Fruit fly (Drosophila melanogaster): ENCODE measurements around the gene CG17364.

Gene CG17364

DNA sequence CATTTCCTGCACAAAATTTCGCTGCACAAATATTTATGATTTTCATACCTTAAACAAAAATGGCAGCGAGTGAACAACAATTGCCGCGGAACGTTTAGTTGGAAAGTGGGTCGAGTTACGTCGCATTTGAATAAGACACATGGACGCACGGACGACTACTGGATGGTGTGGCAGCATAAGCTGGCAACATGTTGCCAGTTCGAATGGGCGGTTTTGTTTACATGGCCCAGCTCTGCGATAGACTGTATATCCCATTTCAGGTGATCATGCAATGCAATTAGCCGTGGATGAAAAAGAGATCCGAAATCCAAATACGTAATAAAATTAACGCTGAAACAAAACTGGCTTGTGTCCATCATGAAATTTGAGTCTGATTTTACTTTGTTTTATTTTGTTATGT is 36.5 kb downstream of the CG17364 start:
- TF ChIP-seq rn (GFP tag; IDR thresholded peaks at IDR 0.05): no peak
- no peak for TF ChIP-seq CG15710 (tag; optimal IDR thresholded peaks at IDR 0.05)
- no peak for TF ChIP-seq CG13204 (GFP tag; optimal IDR thresholded peaks at IDR 0.05)
- no peak for TF ChIP-seq CG34367 (tag; optimal IDR thresholded peaks at IDR 0.05)
- TF ChIP-seq EcR (GFP tag; optimal IDR thresholded peaks at IDR 0.05): no peak
- TF ChIP-seq D1 (tag; optimal IDR thresholded peaks at IDR 0.05): no peak
- TF ChIP-seq Pif1A (GFP tag; optimal IDR thresholded peaks at IDR 0.05): no peak
- no peak for TF ChIP-seq CG32121 (GFP tag; IDR thresholded peaks at IDR 0.05)
- no peak for TF ChIP-seq Snoo (tag; optimal IDR thresholded peaks at IDR 0.05)
- no peak for TF ChIP-seq CG8159 (tag; optimal IDR thresholded peaks at IDR 0.05)
- TF ChIP-seq CG8301 (tag; optimal IDR thresholded peaks at IDR 0.05): no peak

DNA sequence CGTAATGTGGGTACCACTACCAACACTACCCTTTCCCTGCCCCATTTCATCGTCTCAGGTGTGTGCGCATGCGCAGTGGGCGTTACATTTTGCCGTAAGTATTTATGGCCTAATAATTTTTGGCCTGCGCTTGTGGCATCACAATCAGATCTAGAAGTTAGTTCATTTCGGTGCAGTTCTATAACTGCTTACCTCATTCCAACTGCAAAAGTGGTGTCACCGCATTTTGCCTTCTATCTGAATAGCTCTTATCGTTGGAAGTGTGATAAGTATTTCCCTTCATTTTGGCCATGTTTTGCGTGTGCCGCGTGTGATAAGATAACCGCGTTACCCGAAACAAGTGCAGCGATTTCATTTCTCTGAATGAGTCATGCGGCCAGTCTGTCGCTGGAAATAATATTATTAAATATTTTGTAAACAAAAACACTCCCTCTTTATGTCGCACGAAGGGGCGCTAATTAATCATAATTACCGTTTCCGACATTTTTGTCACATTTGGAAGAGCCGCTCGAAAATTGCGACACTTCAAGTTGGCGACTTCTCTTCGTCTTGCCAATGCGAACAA is 40.6 kb downstream of the CG17364 start:
- TF ChIP-seq Ets98B (GFP tag; IDR thresholded peaks at IDR 0.05) (no peak), CG4496 (GFP tag; IDR thresholded peaks at IDR 0.05) (no peak), D1 (tag; optimal IDR thresholded peaks at IDR 0.05) (no peak), CG9948 (tag; optimal IDR thresholded peaks at IDR 0.05) (no peak), CG8159 (tag; optimal IDR thresholded peaks at IDR 0.05) (no peak), CG10348 (GFP tag; IDR thresholded peaks at IDR 0.05) (no peak), CG12605 (GFP tag; IDR thresholded peaks at IDR 0.05) (no peak), gl (tag; optimal IDR thresholded peaks at IDR 0.05) (no peak), CG32121 (GFP tag; IDR thresholded peaks at IDR 0.05) (no peak), rn (GFP tag; IDR thresholded peaks at IDR 0.05) (no peak), fd96Ca (GFP tag; IDR thresholded peaks at IDR 0.05) (no peak), Pif1B (GFP tag; optimal IDR thresholded peaks at IDR 0.05) (no peak), CG17806 (tag; optimal IDR thresholded peaks at IDR 0.05) (no peak), CG15710 (tag; optimal IDR thresholded peaks at IDR 0.05) (no peak)

DNA sequence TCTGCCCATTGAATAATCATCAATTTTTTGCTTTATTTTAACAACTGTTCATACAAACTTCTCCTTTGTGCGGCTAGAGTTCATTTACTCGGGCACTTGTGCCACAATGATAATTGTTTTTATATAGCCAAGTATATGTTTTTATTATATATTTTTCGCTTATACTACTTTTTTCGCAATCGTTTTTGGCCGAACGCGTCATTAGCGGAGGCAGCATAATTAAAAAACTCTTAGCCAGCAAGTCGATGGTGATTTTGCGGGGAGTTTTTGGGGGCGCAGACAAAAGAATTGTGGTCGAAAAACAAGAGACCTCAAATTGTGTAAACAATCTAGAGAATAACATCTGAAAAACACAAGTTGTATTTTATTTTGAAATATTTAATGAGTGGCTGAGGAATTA is 41.6 kb downstream of the CG17364 start:
- TF ChIP-seq Snoo (tag; optimal IDR thresholded peaks at IDR 0.05) (no peak), CG17806 (tag; optimal IDR thresholded peaks at IDR 0.05) (no peak), gl (tag; optimal IDR thresholded peaks at IDR 0.05) (no peak), CG13204 (GFP tag; optimal IDR thresholded peaks at IDR 0.05) (no peak), CG12605 (GFP tag; IDR thresholded peaks at IDR 0.05) (no peak), rn (GFP tag; IDR thresholded peaks at IDR 0.05) (no peak), CG8159 (tag; optimal IDR thresholded peaks at IDR 0.05) (no peak)

DNA sequence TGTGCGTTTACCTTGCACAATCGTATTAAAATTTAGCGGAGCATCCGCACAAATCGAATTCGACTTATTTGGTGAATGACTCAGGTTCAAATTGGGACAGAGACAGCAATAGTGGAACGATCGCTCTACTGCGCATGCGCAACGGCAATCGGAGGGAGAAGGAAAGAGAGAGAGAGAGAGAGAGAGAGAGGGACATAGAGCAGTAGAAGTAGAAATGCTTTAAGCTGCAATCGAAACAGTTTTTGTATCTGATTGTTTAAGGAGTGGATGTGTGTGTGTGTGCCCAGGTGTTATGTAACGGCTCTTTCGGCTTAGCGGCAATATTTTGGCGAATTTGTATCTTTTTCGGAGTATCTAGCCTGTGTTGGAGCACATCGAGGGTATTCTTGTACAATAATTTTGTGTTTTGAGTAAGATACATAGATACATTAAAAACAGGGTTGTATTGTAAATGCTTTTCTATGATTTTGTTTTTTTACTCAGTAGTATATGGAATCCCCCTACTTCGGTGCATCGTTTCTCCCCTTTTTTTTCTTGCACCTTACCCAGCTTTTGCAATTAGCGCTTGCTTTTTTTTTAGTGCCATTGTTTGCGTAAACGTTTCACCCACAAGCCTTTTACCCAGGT is 43.6 kb downstream of the CG17364 start:
- TF ChIP-seq CG32121 (GFP tag; IDR thresholded peaks at IDR 0.05): peak; percentile 67; the same call in 1 of the 2 replicates
- 0 out of 2 replicates have a peak, but pooled peaks have one; percentile 38 for TF ChIP-seq CG12605 (GFP tag; IDR thresholded peaks at IDR 0.05)
- TF ChIP-seq CG34367 (tag; optimal IDR thresholded peaks at IDR 0.05): no peak
- TF ChIP-seq CG8301 (tag; optimal IDR thresholded peaks at IDR 0.05): peak; percentile 42
- TF ChIP-seq CG9948 (tag; optimal IDR thresholded peaks at IDR 0.05): no peak
- peak; percentile 6 for TF ChIP-seq Pif1A (GFP tag; optimal IDR thresholded peaks at IDR 0.05)
- peak; percentile 72 for TF ChIP-seq Ets98B (GFP tag; IDR thresholded peaks at IDR 0.05)
- peak; percentile 82 for TF ChIP-seq CG4496 (GFP tag; IDR thresholded peaks at IDR 0.05)
- peak; percentile 33 for TF ChIP-seq CG14655 (GFP tag; optimal IDR thresholded peaks at IDR 0.05)

DNA sequence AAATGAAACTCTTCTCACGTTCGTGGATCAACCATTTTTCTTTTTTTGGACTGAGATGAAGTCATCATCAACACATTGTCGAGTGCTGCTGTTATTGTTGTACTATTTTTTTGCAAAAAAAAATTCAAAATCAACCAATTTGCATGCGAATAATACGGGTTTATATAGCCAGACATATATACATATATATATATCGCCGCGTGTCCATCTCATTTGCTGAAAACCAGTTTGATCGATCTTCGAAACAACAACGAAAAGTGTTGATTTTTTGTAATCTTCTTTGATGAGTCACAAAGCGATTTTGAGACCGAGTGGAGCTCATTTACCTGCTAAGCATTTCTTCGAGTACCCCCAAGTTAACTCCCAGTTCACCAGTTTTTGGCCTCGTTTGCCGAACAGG is 47.2 kb downstream of the CG17364 start:
- TF ChIP-seq CG8159 (tag; optimal IDR thresholded peaks at IDR 0.05) (no peak), Ets98B (GFP tag; IDR thresholded peaks at IDR 0.05) (no peak), EcR (GFP tag; optimal IDR thresholded peaks at IDR 0.05) (peak; percentile 13), CG9948 (tag; optimal IDR thresholded peaks at IDR 0.05) (no peak), CG8301 (tag; optimal IDR thresholded peaks at IDR 0.05) (no peak), CG14655 (GFP tag; optimal IDR thresholded peaks at IDR 0.05) (no peak), rn (GFP tag; IDR thresholded peaks at IDR 0.05) (no peak), CG12605 (GFP tag; IDR thresholded peaks at IDR 0.05) (no peak)

DNA sequence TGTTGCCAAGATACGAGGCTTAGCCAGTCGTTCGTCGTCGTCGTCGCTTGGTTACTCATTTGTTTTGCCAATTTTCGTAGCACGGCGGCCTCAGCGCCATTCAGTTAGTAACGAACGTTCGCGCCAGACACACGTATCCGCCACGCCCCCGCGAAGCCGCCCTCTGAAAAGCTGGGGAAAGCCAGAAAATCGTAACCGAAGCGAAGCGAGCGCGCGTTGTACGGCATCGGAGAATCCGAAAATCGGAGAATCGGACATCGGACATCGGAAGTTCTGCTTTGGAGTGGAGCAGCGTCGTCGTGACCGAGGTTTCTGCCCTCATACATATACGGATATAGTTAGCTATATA is 54.1 kb downstream of the CG17364 start, which contains the start of gene CG32137:
CG32137 (plus strand) TSS at position 100 of the 349 bp plus-strand sequence.
- peak; percentile 44 for TF ChIP-seq EcR (GFP tag; optimal IDR thresholded peaks at IDR 0.05)
- TF ChIP-seq CG34367 (tag; optimal IDR thresholded peaks at IDR 0.05): no peak
- no peak for TF ChIP-seq gl (tag; optimal IDR thresholded peaks at IDR 0.05)

DNA sequence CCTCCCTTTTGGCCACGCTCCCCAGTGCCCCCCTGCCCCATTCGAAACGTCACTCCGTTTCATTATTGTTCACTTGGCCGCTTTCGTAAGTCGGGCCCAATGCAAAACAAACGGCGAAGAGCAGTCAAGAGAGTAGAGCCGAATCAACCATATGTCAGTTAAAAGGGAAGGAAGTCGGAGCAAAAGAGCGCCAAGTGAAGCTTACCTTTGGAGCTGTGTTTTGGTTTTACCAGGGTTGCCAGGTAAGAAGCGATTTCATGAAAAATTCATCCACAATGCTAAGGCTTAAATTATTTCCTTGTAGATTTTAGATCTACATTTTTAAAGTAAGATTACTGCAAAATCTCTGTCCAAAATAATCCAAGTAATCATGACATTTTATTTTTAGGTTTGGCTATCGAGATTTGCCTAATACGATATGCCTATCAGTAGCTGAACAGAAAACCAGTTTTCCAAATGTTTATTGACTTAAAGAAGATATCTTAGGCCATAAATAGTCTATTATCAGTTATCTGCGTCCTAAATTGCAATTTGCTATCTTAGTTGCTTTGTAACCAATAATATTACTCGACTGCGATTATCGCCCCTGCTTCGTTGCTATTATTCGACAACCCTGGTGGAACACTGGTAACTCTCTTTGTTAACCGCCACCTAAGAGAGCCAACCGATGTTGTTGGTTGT is 54.6 kb downstream of the CG17364 start:
- TF ChIP-seq Ets98B (GFP tag; IDR thresholded peaks at IDR 0.05) (peak; percentile 76), CG32121 (GFP tag; IDR thresholded peaks at IDR 0.05) (peak; percentile 76), CG8301 (tag; optimal IDR thresholded peaks at IDR 0.05) (peak; percentile 96), gl (tag; optimal IDR thresholded peaks at IDR 0.05) (peak; percentile 72), CG9948 (tag; optimal IDR thresholded peaks at IDR 0.05) (peak; percentile 93), CG13204 (GFP tag; optimal IDR thresholded peaks at IDR 0.05) (peak; percentile 68), CG8159 (tag; optimal IDR thresholded peaks at IDR 0.05) (peak; percentile 96), rn (GFP tag; IDR thresholded peaks at IDR 0.05) (0 out of 2 replicates have a peak, but pooled peaks have one; percentile 53), D1 (tag; optimal IDR thresholded peaks at IDR 0.05) (peak; percentile 73), CG15710 (tag; optimal IDR thresholded peaks at IDR 0.05) (peak; percentile 94), Pif1A (GFP tag; optimal IDR thresholded peaks at IDR 0.05) (peak; percentile 94), CG34367 (tag; optimal IDR thresholded peaks at IDR 0.05) (peak; percentile 89), Snoo (tag; optimal IDR thresholded peaks at IDR 0.05) (peak; percentile 94), CG10348 (GFP tag; IDR thresholded peaks at IDR 0.05) (peak; percentile 48; the same call in 1 of the 2 replicates), Pif1B (GFP tag; optimal IDR thresholded peaks at IDR 0.05) (peak; percentile 93), CG14655 (GFP tag; optimal IDR thresholded peaks at IDR 0.05) (peak; percentile 97), fd96Ca (GFP tag; IDR thresholded peaks at IDR 0.05) (peak; percentile 76; the same call in 2 of the 3 replicates), EcR (GFP tag; optimal IDR thresholded peaks at IDR 0.05) (no peak), CG12605 (GFP tag; IDR thresholded peaks at IDR 0.05) (no peak; the same call in 1 of the 2 replicates), CG17806 (tag; optimal IDR thresholded peaks at IDR 0.05) (peak; percentile 87), CG4496 (GFP tag; IDR thresholded peaks at IDR 0.05) (peak; percentile 74)
